Worm (Caenorhabditis elegans) whole organism, L3 larva: ENCODE data around the gene F10C2.3.

ENCODE experiments used
- aly-2 ChIP-seq: fragments of 150-350 bp; optimal IDR thresholded peaks from 2 replicates; lab custom pipeline; 2014; ENCODE audit warnings: missing biosample characterization, missing genetic modification characterization
- ama-1 ChIP-seq: fragments of 150-350 bp; optimal IDR thresholded peaks from 2 replicates; lab custom pipeline; 2018
- nhr-12 ChIP-seq: fragments of 150-350 bp; optimal IDR thresholded peaks from 2 replicates; lab custom pipeline; 2014; ENCODE audit warnings: missing biosample characterization, missing genetic modification characterization
- nhr-28 ChIP-seq: fragments of 150-350 bp; optimal IDR thresholded peaks from 2 replicates; lab custom pipeline; 2014; ENCODE audit warnings: missing biosample characterization, missing genetic modification characterization
- pha-4 ChIP-seq: fragments of 150-350 bp; optimal IDR thresholded peaks from 2 replicates; lab custom pipeline; 2014; ENCODE audit warnings: missing biosample characterization, missing genetic modification reagents, missing genetic modification characterization
- unc-62 ChIP-seq: fragments of 150-350 bp; sonication (generic microtip); optimal IDR thresholded peaks from 4 replicates; lab custom pipeline; 2014; ENCODE audit warnings: missing biosample characterization, missing genetic modification reagents, missing genetic modification characterization
- ztf-11 ChIP-seq: fragments of 150-350 bp; optimal IDR thresholded peaks from 2 replicates; lab custom pipeline; 2014; ENCODE audit warnings: missing biosample characterization, missing genetic modification characterization
- ztf-4 ChIP-seq: fragments of 150-350 bp; optimal IDR thresholded peaks from 2 replicates; lab custom pipeline; 2014; ENCODE audit warnings: missing biosample characterization, missing genetic modification characterization

DNA sequence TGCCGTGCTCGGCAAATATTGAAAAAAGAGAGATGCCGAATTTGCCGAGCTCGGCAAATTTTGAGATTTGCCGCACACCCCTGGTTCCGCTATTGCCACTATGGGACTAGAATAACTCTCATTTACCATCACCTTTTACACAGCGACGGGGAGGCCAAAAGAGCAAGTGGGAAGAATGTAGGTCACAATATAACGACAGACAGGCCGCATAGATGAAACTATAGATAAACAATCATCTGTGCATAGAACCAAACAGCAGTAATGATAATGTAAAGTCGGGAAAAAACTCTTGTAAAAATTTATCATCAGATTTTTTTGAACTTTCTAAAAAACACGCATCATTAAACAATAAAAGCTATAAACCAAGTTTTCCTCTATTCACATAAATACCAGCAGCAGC, 48.3 kb downstream of the F10C2.3 start, which contains the start of gene kmo-2:
- TF ChIP-seq pha-4 (tag; lab: Kevin White, UChicago) (no peak), unc-62 (GFP tag; lab: Kevin White, UChicago) (no peak), ztf-4 (no peak), aly-2 (tag; lab: Kevin White, UChicago) (no peak), nhr-12 (tag; lab: Kevin White, UChicago) (no peak), ztf-11 (tag; lab: Kevin White, UChicago) (no peak), nhr-28 (tag; lab: Kevin White, UChicago) (no peak), ama-1 (lab: Kevin White, UChicago) (no peak)
